Fruit fly (Drosophila melanogaster) whole organism, wandering third instar larva: Measurements from ENCODE around the gene Ttc19.
A peak's percentile ranks its signal among the peaks of the same experiment; 100 is the strongest.

Experiments used
- Abd-B ChIP-seq: fragments of >200 bp; optimal IDR thresholded peaks from 2 replicates; lab custom pipeline; 2017; ENCODE audit warnings: missing biosample characterization, missing genetic modification characterization
- CG32264 ChIP-seq: fragments of 200-800 bp; sonication (Bioruptor generic); optimal IDR thresholded peaks from 2 replicates; lab custom pipeline; 2016; ENCODE audit warnings: missing biosample characterization, missing genetic modification characterization
- CG9705 ChIP-seq: fragments of 200-800 bp; sonication (Bioruptor generic); optimal IDR thresholded peaks from 2 replicates; lab custom pipeline; 2018; ENCODE audit warnings: missing biosample characterization, mild to moderate bottlenecking, missing genetic modification characterization
- CrebA ChIP-seq: fragments of 200-800 bp; sonication (Bioruptor generic); optimal IDR thresholded peaks from 2 replicates; lab custom pipeline; 2016; ENCODE audit warnings: missing biosample characterization, mild to moderate bottlenecking, missing genetic modification characterization, borderline replicate concordance
- Dfd ChIP-seq: fragments of >200 bp; optimal IDR thresholded peaks from 2 replicates; lab custom pipeline; 2017; ENCODE audit warnings: missing biosample characterization, missing genetic modification characterization
- Dif ChIP-seq: fragments of 200-275, 200-300 bp; sonication (Bioruptor generic); optimal IDR thresholded peaks from 2 replicates; lab custom pipeline; 2018; ENCODE audit warnings: missing biosample characterization, missing genetic modification characterization; ENCODE audit not compliant: partially characterized antibody
- GATAd ChIP-seq: sonication (Bioruptor generic); optimal IDR thresholded peaks from 2 replicates; lab custom pipeline; 2016; ENCODE audit warnings: missing biosample characterization, missing genetic modification characterization
- HLH106 ChIP-seq: fragments of 200-800 bp; optimal IDR thresholded peaks from 3 replicates; lab custom pipeline; 2019; ENCODE audit warnings: missing biosample characterization, mild to moderate bottlenecking, missing genetic modification characterization, moderate library complexity
- Hnf4 ChIP-seq: fragments of 200-800 bp; sonication (Bioruptor generic); optimal IDR thresholded peaks from 2 replicates; lab custom pipeline; 2016; ENCODE audit warnings: missing biosample characterization, mild to moderate bottlenecking, missing genetic modification characterization
- Hr78 ChIP-seq: fragments of >200 bp; optimal IDR thresholded peaks from 2 replicates; lab custom pipeline; 2017; ENCODE audit warnings: missing biosample characterization, missing genetic modification characterization
- Hr83 ChIP-seq: fragments of 200-300 bp; sonication (Bioruptor generic); optimal IDR thresholded peaks from 2 replicates; lab custom pipeline; 2016; ENCODE audit warnings: missing biosample characterization, mild to moderate bottlenecking, missing genetic modification characterization, moderate library complexity; ENCODE audit not compliant: poor library complexity, severe bottlenecking
- Jra ChIP-seq: sonication (Bioruptor generic); optimal IDR thresholded peaks from 2 replicates; lab custom pipeline; 2016; ENCODE audit warnings: missing biosample characterization, missing genetic modification characterization
- Mio ChIP-seq: sonication (Bioruptor generic); optimal IDR thresholded peaks from 2 replicates; lab custom pipeline; 2016; ENCODE audit warnings: missing biosample characterization, missing genetic modification characterization
- Myc ChIP-seq: fragments of >200 bp; optimal IDR thresholded peaks from 2 replicates; lab custom pipeline; 2017
- OdsH ChIP-seq: fragments of 200-800 bp; sonication (Bioruptor generic); optimal IDR thresholded peaks from 2 replicates; lab custom pipeline; 2016; ENCODE audit warnings: missing biosample characterization, mild to moderate bottlenecking, missing genetic modification characterization
- Rel ChIP-seq, 2 experiments: fragments of 200-800 bp; sonication (Bioruptor generic) in 1 of 2; optimal IDR thresholded peaks; 2 replicates in 1 of 2; 3 replicates in 1 of 2; lab custom pipeline; 2016 to 2019; ENCODE audit warnings: mild to moderate bottlenecking in 2 of 2, missing biosample characterization in 2 of 2, missing genetic modification characterization in 2 of 2, moderate library complexity in 1 of 2
- Sp1 ChIP-seq: fragments of 200-800 bp; sonication (Bioruptor generic); optimal IDR thresholded peaks from 3 replicates; lab custom pipeline; 2019; ENCODE audit warnings: missing biosample characterization, mild to moderate bottlenecking, missing genetic modification characterization, moderate library complexity
- Vsx2 ChIP-seq: fragments of 200-300, 225-300 bp; sonication (Bioruptor generic); optimal IDR thresholded peaks from 2 replicates; lab custom pipeline; 2018; ENCODE audit warnings: missing biosample characterization, missing genetic modification characterization; ENCODE audit not compliant: partially characterized antibody
- br ChIP-seq: fragments of 200-800 bp; sonication (Bioruptor generic); optimal IDR thresholded peaks from 2 replicates; lab custom pipeline; 2016; ENCODE audit warnings: missing biosample characterization, missing genetic modification characterization
- brk ChIP-seq: fragments of 200-800 bp; sonication (Bioruptor generic); optimal IDR thresholded peaks from 2 replicates; lab custom pipeline; 2016; ENCODE audit warnings: missing biosample characterization, mild to moderate bottlenecking, missing genetic modification characterization
- dl ChIP-seq, 2 experiments: fragments of 175-275, 200-275 bp in 1 of 2; fragments of 200-275 bp in 1 of 2; sonication (Bioruptor generic); optimal IDR thresholded peaks; lab custom pipeline; 2018; ENCODE audit warnings: mild to moderate bottlenecking in 2 of 2, missing biosample characterization in 2 of 2, missing genetic modification characterization in 2 of 2, moderate library complexity in 2 of 2; ENCODE audit not compliant: partially characterized antibody in 2 of 2, insufficient read depth in 1 of 2
- dmrt93B ChIP-seq: fragments of 200-800 bp; sonication (Bioruptor generic); optimal IDR thresholded peaks from 2 replicates; lab custom pipeline; 2018; ENCODE audit warnings: missing biosample characterization, mild to moderate bottlenecking, missing genetic modification characterization
- dsf ChIP-seq: sonication (Bioruptor generic); optimal IDR thresholded peaks from 2 replicates; lab custom pipeline; 2016; ENCODE audit warnings: missing biosample characterization, missing genetic modification characterization, borderline replicate concordance
- ey ChIP-seq: fragments of 200-800 bp; sonication (Bioruptor generic); optimal IDR thresholded peaks from 2 replicates; lab custom pipeline; 2016; ENCODE audit warnings: missing biosample characterization, missing genetic modification characterization
- foxo ChIP-seq, 2 experiments: fragments of 200-800 bp; sonication (Bioruptor generic); optimal IDR thresholded peaks; 2 replicates in 1 of 2; 3 replicates in 1 of 2; lab custom pipeline; 2016 to 2017; ENCODE audit warnings: missing biosample characterization in 2 of 2, missing genetic modification characterization in 2 of 2
- fru ChIP-seq: fragments of 200-800 bp; sonication (Bioruptor generic); optimal IDR thresholded peaks from 3 replicates; lab custom pipeline; 2016; ENCODE audit warnings: missing biosample characterization, mild to moderate bottlenecking, missing genetic modification characterization
- h ChIP-seq: fragments of 200-800 bp; sonication (Bioruptor generic); optimal IDR thresholded peaks from 3 replicates; lab custom pipeline; 2016; ENCODE audit warnings: missing biosample characterization, mild to moderate bottlenecking, missing genetic modification characterization
- jim ChIP-seq: fragments of 175-275, 200-325 bp; sonication (Bioruptor generic); optimal IDR thresholded peaks from 2 replicates; lab custom pipeline; 2016; ENCODE audit warnings: missing biosample characterization, mild to moderate bottlenecking, missing genetic modification characterization
- lola ChIP-seq: fragments of >200 bp; optimal IDR thresholded peaks from 2 replicates; lab custom pipeline; 2017; ENCODE audit warnings: missing biosample characterization, missing genetic modification characterization
- pan ChIP-seq: fragments of >200 bp; optimal IDR thresholded peaks from 2 replicates; lab custom pipeline; 2017
- psq ChIP-seq: fragments of 200-800 bp; sonication (Bioruptor generic); optimal IDR thresholded peaks from 3 replicates; lab custom pipeline; 2017; ENCODE audit warnings: missing biosample characterization, mild to moderate bottlenecking, missing genetic modification characterization, moderate library complexity
- rgr ChIP-seq: fragments of 200-800 bp; sonication (Bioruptor generic); optimal IDR thresholded peaks from 3 replicates; lab custom pipeline; 2016; ENCODE audit warnings: missing biosample characterization, mild to moderate bottlenecking, missing genetic modification characterization
- sage ChIP-seq: fragments of 200-800 bp; sonication (Bioruptor generic); optimal IDR thresholded peaks from 2 replicates; lab custom pipeline; 2016; ENCODE audit warnings: missing biosample characterization, mild to moderate bottlenecking, missing genetic modification characterization
- sv ChIP-seq: fragments of 200-800 bp; sonication (Bioruptor generic); optimal IDR thresholded peaks from 3 replicates; lab custom pipeline; 2016; ENCODE audit warnings: missing biosample characterization, missing genetic modification characterization
- tai ChIP-seq: sonication (Bioruptor generic); optimal IDR thresholded peaks from 2 replicates; lab custom pipeline; 2016; ENCODE audit warnings: missing biosample characterization, missing genetic modification characterization
- usp ChIP-seq: fragments of >200 bp; optimal IDR thresholded peaks from 2 replicates; lab custom pipeline; 2017; ENCODE audit warnings: missing biosample characterization, missing genetic modification characterization
- woc ChIP-seq: sonication (Bioruptor generic); optimal IDR thresholded peaks from 2 replicates; lab custom pipeline; 2016; ENCODE audit warnings: missing biosample characterization, mild to moderate bottlenecking, missing genetic modification characterization

Ttc19 gene

DNA sequence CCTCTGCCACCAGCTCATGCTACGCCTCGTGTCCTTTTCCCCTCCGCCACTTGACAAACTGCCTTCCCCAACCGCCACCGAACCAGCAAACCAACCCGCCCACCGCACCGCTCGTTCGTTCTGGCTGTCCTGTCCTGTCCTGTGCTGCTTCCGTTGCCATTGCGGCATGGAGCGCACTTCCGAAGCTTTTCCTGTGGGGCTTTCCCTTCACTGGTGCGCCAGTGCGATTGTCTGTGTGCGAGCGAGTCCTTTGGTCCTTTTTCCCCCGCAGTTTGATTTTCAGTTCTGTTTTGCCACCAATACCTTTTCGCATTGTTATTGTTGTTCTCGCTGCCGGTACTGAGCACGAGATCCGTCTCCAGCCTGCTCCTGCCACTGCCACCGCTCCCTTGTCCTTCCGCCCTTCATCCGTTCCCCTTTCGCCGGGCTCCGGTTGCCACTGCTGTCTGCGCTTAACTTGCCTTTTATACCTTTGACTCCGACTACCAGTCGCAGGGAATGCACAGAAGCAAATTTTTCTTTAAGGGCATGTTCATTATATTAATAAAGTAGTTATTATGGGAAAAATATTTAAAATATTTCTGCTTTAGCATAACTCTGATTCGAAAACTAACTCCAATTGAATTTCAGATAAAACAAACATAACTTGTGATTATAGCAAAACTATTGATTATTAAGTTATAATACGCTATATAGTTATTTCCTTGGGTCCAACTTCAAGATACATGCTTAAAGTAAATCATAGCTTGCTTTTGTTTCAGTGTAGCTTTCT is 20.8 kb downstream of the Ttc19 start:
- TF ChIP-seq Myc = no peak
- TF ChIP-seq woc (GFP tag; lab: Kevin White, UChicago) = no peak
- no peak for TF ChIP-seq Hr78 (GFP tag; lab: Kevin White, UChicago)
- TF ChIP-seq Dfd (GFP tag; lab: Kevin White, UChicago) = no peak
- TF ChIP-seq psq (GFP tag; lab: Kevin White, UChicago) = peak; percentile 56
- peak; percentile 60 for TF ChIP-seq h (GFP tag; lab: Kevin White, UChicago)
- peak; percentile 76 for TF ChIP-seq HLH106 (tag; lab: Kevin White, UChicago)
- TF ChIP-seq Sp1 = peak; percentile 78
- peak; percentile 41 for TF ChIP-seq OdsH (GFP tag; lab: Kevin White, UChicago)
- no peak for TF ChIP-seq lola (GFP tag; lab: Kevin White, UChicago)
- peak; percentile 51 for TF ChIP-seq ey (GFP tag; lab: Kevin White, UChicago)
- no peak for TF ChIP-seq Rel (GFP tag; optimal IDR thresholded peaks at IDR 0.05; lab: Kevin White, UChicago)
- TF ChIP-seq Rel (tag; optimal IDR thresholded peaks at IDR 0.05; lab: Kevin White, UChicago) = peak; percentile 5
- no peak for TF ChIP-seq brk (GFP tag; lab: Kevin White, UChicago)
- peak; percentile 52 for TF ChIP-seq rgr (GFP tag; lab: Kevin White, UChicago)
- peak; percentile 49 for TF ChIP-seq dmrt93B (GFP tag; lab: Kevin White, UChicago)
- TF ChIP-seq Vsx2 = no peak
- peak; percentile 61 for TF ChIP-seq fru (GFP tag; lab: Kevin White, UChicago)
- peak in 1 of 2 experiments; percentile 69 for TF ChIP-seq foxo (GFP tag; optimal IDR thresholded peaks at IDR 0.05; lab: Kevin White, UChicago)
- TF ChIP-seq CG9705 (GFP tag; lab: Kevin White, UChicago) = peak; percentile 51
- no peak for TF ChIP-seq CrebA (GFP tag; lab: Kevin White, UChicago)
- TF ChIP-seq Hnf4 (GFP tag; lab: Kevin White, UChicago) = no peak
- TF ChIP-seq pan (lab: Kevin White, UChicago) = no peak
- no peak for TF ChIP-seq Jra
- TF ChIP-seq sv (GFP tag; lab: Kevin White, UChicago) = peak; percentile 9
- peak; percentile 24 for TF ChIP-seq br (GFP tag; lab: Kevin White, UChicago)

- TF ChIP-seq foxo (GFP tag; optimal IDR thresholded peaks at IDR 0.05; lab: Kevin White, UChicago) (no peak), GATAd (no peak), brk (GFP tag; lab: Kevin White, UChicago) (no peak), fru (GFP tag; lab: Kevin White, UChicago) (no peak), br (GFP tag; lab: Kevin White, UChicago) (no peak), Abd-B (no peak), Mio (GFP tag; lab: Kevin White, UChicago) (no peak), Dfd (GFP tag; lab: Kevin White, UChicago) (no peak), CG9705 (GFP tag; lab: Kevin White, UChicago) (no peak)
Measured at dm6 chr2L:19022221-19022516, 22.8 kb downstream of the Ttc19 start, which contains the start of gene CG15172. CG15172 (plus strand) TSS chr2L:19022417.

DNA sequence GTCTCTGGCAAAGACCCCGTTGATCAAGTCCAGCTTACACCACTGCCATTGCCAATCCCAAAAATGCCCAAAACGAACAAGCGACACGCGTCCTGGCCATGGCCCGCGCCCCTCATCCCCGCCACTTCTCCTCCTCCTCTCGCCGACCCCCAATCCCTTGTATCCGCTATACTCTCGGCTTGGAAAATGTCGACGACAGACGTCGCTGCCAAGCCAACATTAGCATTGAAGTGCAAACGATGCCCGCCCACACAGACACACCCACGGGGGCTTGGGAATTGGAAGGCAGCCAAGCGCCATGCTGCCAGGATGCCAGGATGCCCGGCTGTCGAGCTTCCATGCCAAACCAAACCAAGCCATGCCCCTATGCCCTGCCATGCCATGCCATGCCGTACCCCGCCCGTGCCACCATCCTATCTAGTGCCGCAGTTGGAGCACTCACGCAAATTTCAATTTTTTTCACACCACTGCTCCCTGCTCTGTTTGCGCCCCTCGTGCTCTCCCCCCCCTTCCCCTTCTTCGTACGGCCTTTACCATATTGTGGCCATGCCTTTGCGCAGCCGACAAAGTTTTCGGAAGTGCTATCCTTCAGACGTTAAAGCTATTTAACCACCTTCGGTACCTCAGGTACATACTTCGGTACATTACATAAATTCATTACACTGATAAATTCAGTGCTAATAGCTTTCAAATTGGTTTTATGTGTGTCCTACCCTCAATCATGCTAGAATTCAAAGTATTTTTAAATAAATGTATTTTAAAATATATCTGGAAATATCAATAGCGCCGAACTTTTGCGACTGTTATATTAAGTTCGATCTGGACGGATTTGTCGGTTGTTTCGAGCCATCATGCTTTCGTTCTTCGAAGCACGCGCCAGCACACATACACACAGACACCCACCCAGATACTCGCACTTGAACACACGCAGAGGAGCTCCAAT is 23.4 kb downstream of the Ttc19 start:
- TF ChIP-seq sage (GFP tag; lab: Kevin White, UChicago) (peak; percentile 49), Sp1 (peak; percentile 91), Rel (GFP tag; optimal IDR thresholded peaks at IDR 0.05; lab: Kevin White, UChicago) (peak; percentile 43), Rel (tag; optimal IDR thresholded peaks at IDR 0.05; lab: Kevin White, UChicago) (peak; percentile 49), Mio (GFP tag; lab: Kevin White, UChicago) (no peak), jim (GFP tag; lab: Kevin White, UChicago) (no peak), h (GFP tag; lab: Kevin White, UChicago) (peak; percentile 87), dl (GFP tag; optimal IDR thresholded peaks at IDR 0.05; lab: Kevin White, UChicago; ENCODE audit: insufficient read depth in 1 of 2, partially characterized antibody in 2 of 2) (no peak), Hr83 (GFP tag; lab: Kevin White, UChicago) (no peak), Hnf4 (GFP tag; lab: Kevin White, UChicago) (peak; percentile 16), HLH106 (tag; lab: Kevin White, UChicago) (peak; percentile 85), woc (GFP tag; lab: Kevin White, UChicago) (peak; percentile 64), sv (GFP tag; lab: Kevin White, UChicago) (peak; percentile 50), Dif (GFP tag; lab: Kevin White, UChicago) (no peak), Jra (no peak), lola (GFP tag; lab: Kevin White, UChicago) (no peak), CG32264 (GFP tag; lab: Kevin White, UChicago) (peak; percentile 14), GATAd (no peak), Myc (no peak), Vsx2 (no peak), tai (GFP tag; lab: Kevin White, UChicago) (no peak), dmrt93B (GFP tag; lab: Kevin White, UChicago) (peak; percentile 75), usp (GFP tag; lab: Kevin White, UChicago) (no peak), OdsH (GFP tag; lab: Kevin White, UChicago) (peak; percentile 81), CrebA (GFP tag; lab: Kevin White, UChicago) (peak; percentile 47), fru (GFP tag; lab: Kevin White, UChicago) (peak; percentile 82), CG9705 (GFP tag; lab: Kevin White, UChicago) (peak; percentile 66), brk (GFP tag; lab: Kevin White, UChicago) (peak; percentile 16), rgr (GFP tag; lab: Kevin White, UChicago) (peak; percentile 76), dsf (GFP tag; lab: Kevin White, UChicago) (no peak), Abd-B (no peak), Hr78 (GFP tag; lab: Kevin White, UChicago) (no peak), Dfd (GFP tag; lab: Kevin White, UChicago) (no peak)
